Fruit fly (Drosophila melanogaster): ENCODE results near the gene Vha13.

The Vha13 gene

dm6 chr3R:19622005-19622404, 22.2 kb downstream of the Vha13 start (continued):
- TF ChIP-seq mam (GFP tag; optimal IDR thresholded peaks at IDR 0.05) (no peak), CHES-1-like (GFP tag; optimal IDR thresholded peaks at IDR 0.05) (no peak), exex (tag; optimal IDR thresholded peaks at IDR 0.05) (peak; percentile 100), unpg (GFP tag; optimal IDR thresholded peaks at IDR 0.05) (peak; percentile 10), Hr51 (GFP tag; optimal IDR thresholded peaks at IDR 0.05) (peak in 1 of 2 experiments; percentile 5), Pdp1 (GFP tag; optimal IDR thresholded peaks at IDR 0.05) (peak in 1 of 2 experiments; percentile 38)

dm6 chr3R:19620953-19621352, 23.2 kb downstream of the Vha13 start:
- TF ChIP-seq gro (GFP tag; optimal IDR thresholded peaks at IDR 0.05) (peak; percentile 44), Med (GFP tag) (peak; percentile 83), Pdp1 (GFP tag; optimal IDR thresholded peaks at IDR 0.05) (peak in 1 of 2 experiments; percentile 13), Atf6 (GFP tag; IDR thresholded peaks at IDR 0.05) (0 out of 2 replicates have a peak, but pooled peaks have one; percentile 14), CG31365 (tag; optimal IDR thresholded peaks at IDR 0.05) (no peak), CG18599 (GFP tag; optimal IDR thresholded peaks at IDR 0.05) (peak; percentile 2), CG9727 (GFP tag; optimal IDR thresholded peaks at IDR 0.05) (no peak), CG6854 (GFP tag; optimal IDR thresholded peaks at IDR 0.05) (peak; percentile 38), Deaf1 (tag; optimal IDR thresholded peaks at IDR 0.05) (peak; percentile 62), zfh1 (GFP tag; IDR thresholded peaks at IDR 0.05) (0 out of 3 replicates have a peak, but pooled peaks have one; percentile 27), Adf1 (GFP tag; IDR thresholded peaks at IDR 0.05) (peak; percentile 63; the same call in 1 of the 2 replicates), pan (optimal IDR thresholded peaks at IDR 0.05) (no peak), pan (GFP tag; optimal IDR thresholded peaks at IDR 0.05 in 1 of 2, IDR thresholded peaks at IDR 0.05 in 1 of 2) (peak in 1 of 2 experiments; percentile 33), CG2678 (tag; optimal IDR thresholded peaks at IDR 0.05) (peak; percentile 1), CG34376 (GFP tag; optimal IDR thresholded peaks at IDR 0.05) (peak; percentile 48), CG8924 (tag; optimal IDR thresholded peaks at IDR 0.05) (no peak), CG10543 (GFP tag; optimal IDR thresholded peaks at IDR 0.05) (peak; percentile 90), CG12769 (tag; optimal IDR thresholded peaks at IDR 0.05) (peak; percentile 89), CTCF (GFP tag; optimal IDR thresholded peaks at IDR 0.05) (peak; percentile 10), hth (optimal IDR thresholded peaks at IDR 0.05) (no peak), Sry-β (GFP tag; optimal IDR thresholded peaks at IDR 0.05) (no peak), exex (tag; optimal IDR thresholded peaks at IDR 0.05) (peak; percentile 9), abd-A (tag; optimal IDR thresholded peaks at IDR 0.05) (peak; percentile 78), otp (GFP tag; IDR thresholded peaks at IDR 0.05) (0 out of 3 replicates have a peak, but pooled peaks have one; percentile 13), CG15514 (GFP tag; optimal IDR thresholded peaks at IDR 0.05) (peak; percentile 44), chinmo (GFP tag; IDR thresholded peaks at IDR 0.05; ENCODE audit: partially characterized antibody) (peak; percentile 90; the same call in 3 of the 4 replicates), eyg (GFP tag; optimal IDR thresholded peaks at IDR 0.05) (peak; percentile 17), Meics (GFP tag; optimal IDR thresholded peaks at IDR 0.05) (peak; percentile 37), Fer1 (GFP tag; optimal IDR thresholded peaks at IDR 0.05) (peak; percentile 32), lab (GFP tag; optimal IDR thresholded peaks at IDR 0.05) (peak; percentile 20), CG5180 (GFP tag; optimal IDR thresholded peaks at IDR 0.05) (peak; percentile 6), wor (GFP tag; IDR thresholded peaks at IDR 0.05) (no peak), mirr (GFP tag; optimal IDR thresholded peaks at IDR 0.05) (peak; percentile 54), CG13894 (tag; optimal IDR thresholded peaks at IDR 0.05) (peak; percentile 67), dysf (GFP tag; IDR thresholded peaks at IDR 0.05) (peak; percentile 5; the same call in 1 of the 3 replicates), Bgb (GFP tag; IDR thresholded peaks at IDR 0.05; ENCODE audit: partially characterized antibody) (peak; percentile 46; the same call in 1 of the 2 replicates), CG13624 (GFP tag; optimal IDR thresholded peaks at IDR 0.05) (peak; percentile 21), B-H2 (GFP tag; optimal IDR thresholded peaks at IDR 0.05) (peak; percentile 53), cwo (GFP tag; optimal IDR thresholded peaks at IDR 0.05) (peak; percentile 14), NFAT (GFP tag; IDR thresholded peaks at IDR 0.05) (0 out of 2 replicates have a peak, but pooled peaks have one; percentile 13), CG34422 (GFP tag; IDR thresholded peaks at IDR 0.05) (peak; percentile 74; the same call in 1 of the 3 replicates), onecut (GFP tag; IDR thresholded peaks at IDR 0.05) (0 out of 2 replicates have a peak, but pooled peaks have one; percentile 5), CG13287 (GFP tag; IDR thresholded peaks at IDR 0.05; ENCODE audit: partially characterized antibody) (peak; percentile 41)
